Worm (Caenorhabditis elegans): ENCODE results near the gene C45B2.2.

C45B2.2 gene

DNA sequence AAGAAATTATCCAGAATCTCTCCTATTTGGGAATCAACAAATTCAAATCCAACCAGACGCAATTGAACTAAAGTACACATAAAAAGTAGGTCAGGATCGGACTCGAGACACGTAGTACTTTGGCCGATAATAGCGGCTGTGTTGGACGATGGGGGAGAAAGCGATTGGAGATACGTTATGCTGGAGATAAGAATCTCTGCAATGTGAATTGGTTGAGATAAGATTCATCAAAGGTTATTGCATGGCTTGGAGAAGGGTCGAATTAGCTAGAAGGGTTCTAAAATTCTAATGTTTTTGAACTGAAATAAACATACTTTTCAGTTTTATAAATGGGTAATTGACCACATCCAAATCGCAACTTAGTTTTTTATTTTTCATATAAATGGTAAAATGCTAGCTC, 8.0 kb downstream of the C45B2.2 start:
- TF ChIP-seq nhr-12 (tag; optimal IDR thresholded peaks at IDR 0.05) (no peak), unc-39 (tag; optimal IDR thresholded peaks at IDR 0.05) (no peak), mab-5 (tag; optimal IDR thresholded peaks at IDR 0.05) (no peak), ztf-4 (tag; optimal IDR thresholded peaks at IDR 0.05) (no peak), gmeb-1 (tag; optimal IDR thresholded peaks at IDR 0.05) (no peak), ama-1 (optimal IDR thresholded peaks at IDR 0.05) (no peak), unc-55 (GFP tag; optimal IDR thresholded peaks at IDR 0.05) (no peak), nhr-6 (tag; optimal IDR thresholded peaks at IDR 0.05) (no peak), alr-1 (tag; optimal IDR thresholded peaks at IDR 0.05) (no peak), ztf-1 (GFP tag; conservative IDR thresholded peaks at IDR 0.05) (no peak), nhr-10 (tag; optimal IDR thresholded peaks at IDR 0.05) (no peak), nhr-129 (tag; optimal IDR thresholded peaks at IDR 0.05) (no peak), mbf-1 (tag; optimal IDR thresholded peaks at IDR 0.05) (no peak), ceh-82 (tag; optimal IDR thresholded peaks at IDR 0.05) (no peak), crh-2 (tag; optimal IDR thresholded peaks at IDR 0.05) (no peak), elt-1 (tag; optimal IDR thresholded peaks at IDR 0.05) (peak; percentile 95), mdl-1 (tag; optimal IDR thresholded peaks at IDR 0.05) (no peak), blmp-1 (tag; optimal IDR thresholded peaks at IDR 0.05; ENCODE audit: insufficient read depth) (peak; percentile 71), sma-9 (GFP tag; optimal IDR thresholded peaks at IDR 0.05) (peak; percentile 82), sma-9 (tag; optimal IDR thresholded peaks at IDR 0.05) (no peak), dmd-4 (tag; optimal IDR thresholded peaks at IDR 0.05) (no peak), ceh-16 (tag; optimal IDR thresholded peaks at IDR 0.05) (peak; percentile 84), F13H6.1 (tag; optimal IDR thresholded peaks at IDR 0.05) (no peak), sem-4 (tag; optimal IDR thresholded peaks at IDR 0.05) (peak; percentile 27), lin-39 (tag; optimal IDR thresholded peaks at IDR 0.05) (no peak)

DNA sequence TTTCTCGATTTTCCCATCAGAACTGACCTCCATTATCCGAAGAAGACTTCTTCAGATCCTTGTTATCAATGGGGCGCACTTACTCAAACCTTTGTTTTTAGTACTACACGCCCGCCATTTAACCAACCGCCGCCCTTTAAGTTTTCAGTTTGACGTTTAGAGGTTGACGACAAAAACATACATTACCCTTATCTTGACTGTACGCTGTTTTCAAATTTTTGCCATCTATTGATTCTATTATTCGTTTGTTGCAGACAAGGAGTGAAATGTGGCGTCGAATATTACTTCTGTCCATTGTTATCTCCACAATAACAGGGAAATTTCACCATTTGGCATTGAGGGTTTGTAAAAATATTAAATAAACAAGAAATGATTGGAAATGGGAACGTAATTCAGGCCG, 8.5 kb downstream of the C45B2.2 start, which contains the start of gene C15H9.5:
Gene C15H9.5, plus strand, starts transcription at position 255 of the 400 bp plus-strand sequence.
- TF ChIP-seq nhr-129 (tag; optimal IDR thresholded peaks at IDR 0.05) (peak; percentile 14), ceh-82 (tag; optimal IDR thresholded peaks at IDR 0.05) (no peak), unc-62 (GFP tag; optimal IDR thresholded peaks at IDR 0.05) (no peak), unc-55 (GFP tag; optimal IDR thresholded peaks at IDR 0.05) (no peak), lin-39 (tag; optimal IDR thresholded peaks at IDR 0.05) (no peak), C34F6.9 (tag; optimal IDR thresholded peaks at IDR 0.05) (peak; percentile 7), gmeb-1 (tag; optimal IDR thresholded peaks at IDR 0.05) (no peak)

DNA sequence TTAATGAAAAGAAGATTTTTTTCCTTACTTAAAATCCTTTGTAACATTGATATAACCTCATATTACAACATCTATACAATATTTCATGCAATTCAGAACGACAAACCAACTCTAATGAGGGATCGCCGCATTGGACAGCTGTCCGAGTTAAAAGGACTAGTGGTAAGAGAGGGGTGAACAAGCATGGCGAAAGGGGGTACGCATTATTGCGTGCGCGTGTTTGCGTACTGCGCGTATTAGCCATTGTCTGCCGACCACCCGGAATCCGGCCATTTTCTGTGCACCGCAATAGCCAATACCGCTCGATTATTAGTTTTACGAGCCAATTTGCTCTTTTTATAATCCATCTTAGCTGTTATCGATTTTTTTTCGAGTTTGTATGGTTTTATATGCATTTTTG, 13.0 kb downstream of the C45B2.2 start, which contains the start of gene C15H9.4:
Gene C15H9.4, plus strand, starts transcription at position 93 of the 400 bp plus-strand sequence.
- TF ChIP-seq ztf-11 (tag; optimal IDR thresholded peaks at IDR 0.05) (no peak), nhr-11 (tag; optimal IDR thresholded peaks at IDR 0.05) (no peak), elt-1 (tag; optimal IDR thresholded peaks at IDR 0.05) (no peak), mab-5 (tag; optimal IDR thresholded peaks at IDR 0.05) (peak; percentile 3), R02D3.7 (tag; optimal IDR thresholded peaks at IDR 0.05) (no peak), elt-3 (tag; optimal IDR thresholded peaks at IDR 0.05) (no peak), peb-1 (tag; optimal IDR thresholded peaks at IDR 0.05) (no peak), F13H6.1 (tag; optimal IDR thresholded peaks at IDR 0.05) (peak; percentile 64), ztf-1 (GFP tag; conservative IDR thresholded peaks at IDR 0.05) (no peak), mbf-1 (tag; optimal IDR thresholded peaks at IDR 0.05) (no peak), ama-1 (optimal IDR thresholded peaks at IDR 0.05) (no peak), alr-1 (tag; optimal IDR thresholded peaks at IDR 0.05) (no peak), lin-13 (GFP tag; optimal IDR thresholded peaks at IDR 0.05) (peak; percentile 27), nhr-6 (tag; optimal IDR thresholded peaks at IDR 0.05) (no peak), sem-4 (tag; optimal IDR thresholded peaks at IDR 0.05) (no peak), aly-2 (tag; optimal IDR thresholded peaks at IDR 0.05) (no peak), snpc-4 (tag; optimal IDR thresholded peaks at IDR 0.05) (no peak), lin-39 (tag; optimal IDR thresholded peaks at IDR 0.05) (no peak), ceh-16 (tag; optimal IDR thresholded peaks at IDR 0.05) (no peak), sma-3 (GFP tag; optimal IDR thresholded peaks at IDR 0.05) (peak; percentile 3), egl-27 (tag; optimal IDR thresholded peaks at IDR 0.05) (peak; percentile 10), ztf-4 (tag; optimal IDR thresholded peaks at IDR 0.05) (no peak), gmeb-1 (tag; optimal IDR thresholded peaks at IDR 0.05) (no peak), mdl-1 (tag; optimal IDR thresholded peaks at IDR 0.05) (peak in 1 of 2 experiments; percentile 16), lsy-2 (tag; optimal IDR thresholded peaks at IDR 0.05) (peak in 1 of 2 experiments; percentile 31), blmp-1 (tag; optimal IDR thresholded peaks at IDR 0.05; ENCODE audit: insufficient read depth) (no peak), unc-62 (GFP tag; optimal IDR thresholded peaks at IDR 0.05) (no peak), ceh-82 (tag; optimal IDR thresholded peaks at IDR 0.05) (no peak), unc-55 (GFP tag; optimal IDR thresholded peaks at IDR 0.05) (peak; percentile 60), nhr-10 (tag; optimal IDR thresholded peaks at IDR 0.05) (no peak), dmd-4 (tag; optimal IDR thresholded peaks at IDR 0.05) (no peak), nhr-12 (tag; optimal IDR thresholded peaks at IDR 0.05) (no peak), Y55F3AM.14 (GFP tag; optimal IDR thresholded peaks at IDR 0.05) (no peak), zag-1 (tag; optimal IDR thresholded peaks at IDR 0.05) (no peak), skn-1 (tag; optimal IDR thresholded peaks at IDR 0.05) (no peak), ZK546.5 (tag; optimal IDR thresholded peaks at IDR 0.05) (no peak), nhr-23 (tag; optimal IDR thresholded peaks at IDR 0.05) (no peak), C34F6.9 (tag; optimal IDR thresholded peaks at IDR 0.05) (peak; percentile 56), lin-11 (tag; optimal IDR thresholded peaks at IDR 0.05) (peak; percentile 1), nhr-21 (tag; optimal IDR thresholded peaks at IDR 0.05) (no peak), crh-2 (tag; optimal IDR thresholded peaks at IDR 0.05) (no peak), nhr-25 (tag; optimal IDR thresholded peaks at IDR 0.05) (no peak), fos-1 (tag; optimal IDR thresholded peaks at IDR 0.05) (no peak), nhr-129 (tag; optimal IDR thresholded peaks at IDR 0.05) (peak; percentile 19)
